Worm (Caenorhabditis elegans) whole organism, mixed stage, embryonic: ENCODE measurements around the gene F54F7.14.

ENCODE experiments used
- M03D4.4 ChIP-seq: sonication (generic microtip); optimal IDR thresholded peaks from 2 replicates; lab custom pipeline; 2017; ENCODE audit warnings: mild to moderate bottlenecking, missing genetic modification characterization, missing compliant biosample characterization
- bed-3 ChIP-seq: fragments of 200-800 bp; sonication (Bioruptor generic); optimal IDR thresholded peaks from 3 replicates; lab custom pipeline; 2018; ENCODE audit warnings: mild to moderate bottlenecking, missing genetic modification characterization, moderate library complexity, missing compliant biosample characterization
- blmp-1 ChIP-seq: fragments of 150-350 bp; optimal IDR thresholded peaks from 2 replicates; lab custom pipeline; 2014; ENCODE audit warnings: missing biosample characterization, missing genetic modification characterization
- ceh-39 ChIP-seq: fragments of 150-350 bp; optimal IDR thresholded peaks from 2 replicates; lab custom pipeline; 2014; ENCODE audit warnings: missing biosample characterization, missing genetic modification characterization
- ceh-43 ChIP-seq: fragments of 200-800 bp; sonication (Bioruptor generic); optimal IDR thresholded peaks from 2 replicates; lab custom pipeline; 2018; ENCODE audit warnings: mild to moderate bottlenecking, missing genetic modification characterization, moderate library complexity, missing compliant biosample characterization
- ceh-83 ChIP-seq: fragments of 200-800 bp; sonication (Bioruptor generic); optimal IDR thresholded peaks from 2 replicates; lab custom pipeline; 2018; ENCODE audit warnings: mild to moderate bottlenecking, missing genetic modification characterization, missing compliant biosample characterization
- ces-1 ChIP-seq: fragments of 150-350 bp; optimal IDR thresholded peaks from 2 replicates; lab custom pipeline; 2014; ENCODE audit warnings: missing biosample characterization, missing genetic modification reagents, missing genetic modification characterization
- cnd-1 ChIP-seq: fragments of 200-800 bp; sonication (Bioruptor generic); optimal IDR thresholded peaks from 2 replicates; lab custom pipeline; 2018; ENCODE audit warnings: mild to moderate bottlenecking, missing genetic modification characterization, missing compliant biosample characterization
- drap-1 ChIP-seq: fragments of 200-800 bp; sonication (Bioruptor generic); optimal IDR thresholded peaks from 3 replicates; lab custom pipeline; 2018; ENCODE audit warnings: mild to moderate bottlenecking, missing genetic modification characterization, missing compliant biosample characterization
- elt-3 ChIP-seq: fragments of 150-350 bp; optimal IDR thresholded peaks from 2 replicates; lab custom pipeline; 2014; ENCODE audit warnings: missing biosample characterization, missing genetic modification characterization
- flh-1 ChIP-seq: fragments of 200-800 bp; sonication (Bioruptor generic); optimal IDR thresholded peaks from 2 replicates; lab custom pipeline; 2018; ENCODE audit warnings: mild to moderate bottlenecking, missing genetic modification characterization, moderate library complexity, missing compliant biosample characterization
- hlh-1 ChIP-seq: fragments of 150-350 bp; optimal IDR thresholded peaks from 2 replicates; lab custom pipeline; 2014; ENCODE audit warnings: missing biosample characterization, missing genetic modification reagents, missing genetic modification characterization
- lin-13 ChIP-seq: fragments of 150-350 bp; optimal IDR thresholded peaks from 2 replicates; lab custom pipeline; 2014; ENCODE audit warnings: missing biosample characterization, missing genetic modification characterization
- mab-5 ChIP-seq: fragments of 150-350 bp; optimal IDR thresholded peaks from 2 replicates; lab custom pipeline; 2014; ENCODE audit warnings: missing biosample characterization, missing genetic modification characterization
- mep-1 ChIP-seq: fragments of 150-350 bp; optimal IDR thresholded peaks from 2 replicates; lab custom pipeline; 2017; ENCODE audit warnings: missing biosample characterization, missing genetic modification reagents, missing genetic modification characterization, inconsistent platforms
- mls-2 ChIP-seq: sonication (generic microtip); optimal IDR thresholded peaks from 2 replicates; lab custom pipeline; 2016; ENCODE audit warnings: mild to moderate bottlenecking, missing genetic modification characterization, moderate library complexity, missing compliant biosample characterization
- nhr-12 ChIP-seq: fragments of 150-350 bp; optimal IDR thresholded peaks from 2 replicates; lab custom pipeline; 2014; ENCODE audit warnings: missing biosample characterization, missing genetic modification characterization
- nhr-2 ChIP-seq: fragments of 150-350 bp; optimal IDR thresholded peaks from 2 replicates; lab custom pipeline; 2014; ENCODE audit warnings: missing biosample characterization, missing genetic modification characterization
- nhr-237 ChIP-seq: fragments of 150-350 bp; optimal IDR thresholded peaks from 2 replicates; lab custom pipeline; 2014; ENCODE audit warnings: missing biosample characterization, missing genetic modification characterization
- nhr-76 ChIP-seq: sonication (generic microtip); optimal IDR thresholded peaks from 2 replicates; lab custom pipeline; 2017; ENCODE audit warnings: missing biosample characterization, missing genetic modification characterization
- pha-4 ChIP-seq: fragments of 150-350 bp; optimal IDR thresholded peaks from 2 replicates; lab custom pipeline; 2018; ENCODE audit warnings: missing biosample characterization, missing genetic modification reagents, missing genetic modification characterization
- sem-2 ChIP-seq: fragments of 200-800 bp; sonication (Bioruptor generic); optimal IDR thresholded peaks from 2 replicates; lab custom pipeline; 2018; ENCODE audit warnings: mild to moderate bottlenecking, missing genetic modification characterization, missing compliant biosample characterization
- sptf-1 ChIP-seq: sonication (generic microtip); optimal IDR thresholded peaks from 2 replicates; lab custom pipeline; 2017; ENCODE audit warnings: mild to moderate bottlenecking, missing genetic modification characterization, moderate library complexity, missing compliant biosample characterization
- tbx-8 ChIP-seq: fragments of 200-800 bp; sonication (Bioruptor generic); optimal IDR thresholded peaks from 2 replicates; lab custom pipeline; 2018; ENCODE audit warnings: mild to moderate bottlenecking, missing genetic modification characterization, moderate library complexity, missing compliant biosample characterization
- unc-120 ChIP-seq: sonication (generic microtip); optimal IDR thresholded peaks from 2 replicates; lab custom pipeline; 2017; ENCODE audit warnings: missing genetic modification characterization, missing compliant biosample characterization; ENCODE audit not compliant: poor library complexity, severe bottlenecking
- unc-39 ChIP-seq: fragments of 150-350 bp; optimal IDR thresholded peaks from 2 replicates; lab custom pipeline; 2014; ENCODE audit warnings: missing biosample characterization, missing genetic modification characterization
- unc-62 ChIP-seq: fragments of 150-350 bp; optimal IDR thresholded peaks from 2 replicates; lab custom pipeline; 2014; ENCODE audit warnings: missing biosample characterization, missing genetic modification reagents, missing genetic modification characterization
- zip-8 ChIP-seq: fragments of 150-350 bp; optimal IDR thresholded peaks from 2 replicates; lab custom pipeline; 2014; ENCODE audit warnings: missing biosample characterization, missing genetic modification characterization

The F54F7.14 gene

ce11 chrX:11870393-11870792 is 19.7 kb downstream of the F54F7.14 start:
- TF ChIP-seq flh-1 (GFP tag; lab: Kevin White, UChicago) (no peak), drap-1 (GFP tag; lab: Kevin White, UChicago) (no peak), ceh-83 (no peak), zip-8 (tag; lab: Kevin White, UChicago) (no peak)

- TF ChIP-seq ceh-43 (GFP tag; lab: Kevin White, UChicago) (no peak), ceh-83 (peak; percentile 4)
Measured at ce11 chrX:11872210-11872609, 21.5 kb downstream of the F54F7.14 start.

ce11 chrX:11875260-11875659 is 24.6 kb downstream of the F54F7.14 start, which contains the start of gene Y62H9A.1:
TSS of gene Y62H9A.1 (plus strand) at chrX:11875541.
- TF ChIP-seq elt-3 (tag; lab: Kevin White, UChicago) (no peak), cnd-1 (tag; lab: Kevin White, UChicago) (no peak), unc-62 (GFP tag; lab: Kevin White, UChicago) (no peak), tbx-8 (GFP tag; lab: Kevin White, UChicago) (no peak), nhr-12 (tag; lab: Kevin White, UChicago) (no peak), nhr-2 (tag; lab: Kevin White, UChicago) (no peak), unc-120 (no peak), nhr-76 (no peak), M03D4.4 (tag; lab: Kevin White, UChicago) (no peak), ceh-43 (GFP tag; lab: Kevin White, UChicago) (no peak), ceh-83 (no peak), nhr-237 (tag; lab: Kevin White, UChicago) (no peak), mab-5 (no peak)
- TF ChIP-seq, all 35 proteins: peak for 0

- TF ChIP-seq nhr-12 (tag; lab: Kevin White, UChicago) (no peak), mep-1 (tag; lab: Kevin White, UChicago) (no peak), ceh-83 (no peak), ces-1 (GFP tag; lab: Kevin White, UChicago) (no peak), bed-3 (GFP tag; lab: Kevin White, UChicago) (no peak), ceh-43 (GFP tag; lab: Kevin White, UChicago) (no peak), elt-3 (tag; lab: Kevin White, UChicago) (no peak), tbx-8 (GFP tag; lab: Kevin White, UChicago) (no peak), drap-1 (GFP tag; lab: Kevin White, UChicago) (no peak), ceh-39 (tag; lab: Kevin White, UChicago) (no peak), hlh-1 (tag; lab: Kevin White, UChicago) (no peak)
Measured at ce11 chrX:11878109-11878508, 27.4 kb downstream of the F54F7.14 start, which contains the start of gene Y62H9A.2. TSS of gene Y62H9A.2 (minus strand) at chrX:11878209.

ce11 chrX:11879871-11880270 is 29.2 kb downstream of the F54F7.14 start, which contains the start of the genes Y62H9A.3 and Y62H9A.4:
TSS of gene Y62H9A.3 (minus strand) at chrX:11879971.
TSS of gene Y62H9A.4 (plus strand) at chrX:11880126.
- TF ChIP-seq drap-1 (GFP tag; lab: Kevin White, UChicago): no peak
- TF ChIP-seq nhr-76: no peak
- no peak for TF ChIP-seq ces-1 (GFP tag; lab: Kevin White, UChicago)
- TF ChIP-seq lin-13 (tag; lab: Kevin White, UChicago): no peak
- TF ChIP-seq mls-2 (tag; lab: Kevin White, UChicago): no peak
- no peak for TF ChIP-seq M03D4.4 (tag; lab: Kevin White, UChicago)
- no peak for TF ChIP-seq zip-8 (tag; lab: Kevin White, UChicago)
- TF ChIP-seq sem-2 (GFP tag; lab: Kevin White, UChicago): no peak
- TF ChIP-seq hlh-1 (tag; lab: Kevin White, UChicago): no peak
- TF ChIP-seq nhr-237 (tag; lab: Kevin White, UChicago): no peak
- TF ChIP-seq, all 35 proteins: peak for 0

- TF ChIP-seq mab-5 (no peak), sem-2 (GFP tag; lab: Kevin White, UChicago) (no peak)
- TF ChIP-seq, all 35 proteins: peak for 0
Measured at ce11 chrX:11882800-11883199, 32.1 kb downstream of the F54F7.14 start, which contains the start of the genes Y62H9A.5 and ule-5. TSS of gene Y62H9A.5 (minus strand) at chrX:11882900. TSS of gene ule-5 (plus strand) at chrX:11883127.

- TF ChIP-seq sptf-1 (tag; lab: Kevin White, UChicago): no peak
- no peak for TF ChIP-seq ceh-43 (GFP tag; lab: Kevin White, UChicago)
- TF ChIP-seq nhr-2 (tag; lab: Kevin White, UChicago): no peak
- TF ChIP-seq mep-1 (tag; lab: Kevin White, UChicago): no peak
- TF ChIP-seq unc-39 (tag; lab: Kevin White, UChicago): no peak
- TF ChIP-seq pha-4 (tag; lab: Kevin White, UChicago): no peak
- TF ChIP-seq ces-1 (GFP tag; lab: Kevin White, UChicago): no peak
- no peak for TF ChIP-seq nhr-76
- no peak for TF ChIP-seq hlh-1 (tag; lab: Kevin White, UChicago)
- no peak for TF ChIP-seq lin-13 (tag; lab: Kevin White, UChicago)
- no peak for TF ChIP-seq blmp-1 (tag; lab: Kevin White, UChicago)
- no peak for TF ChIP-seq unc-62 (GFP tag; lab: Kevin White, UChicago)
Measured at ce11 chrX:11885577-11885976, 34.9 kb downstream of the F54F7.14 start, which contains the start of gene Y62H9A.7. TSS of gene Y62H9A.7 (minus strand) at chrX:11885677.
